Worm (Caenorhabditis elegans) whole organism, L2 larva: ENCODE results near the gene F53C3.1.

ENCODE experiments used
- C34F6.9 ChIP-seq: fragments of 150-350 bp; optimal IDR thresholded peaks from 2 replicates; lab custom pipeline; 2014; ENCODE audit warnings: missing biosample characterization, missing genetic modification characterization
- F13H6.1 ChIP-seq: sonication (generic microtip); optimal IDR thresholded peaks from 2 replicates; lab custom pipeline; 2016; ENCODE audit warnings: missing genetic modification characterization, missing compliant biosample characterization
- R02D3.7 ChIP-seq: fragments of 150-350 bp; optimal IDR thresholded peaks from 2 replicates; lab custom pipeline; 2014; ENCODE audit warnings: missing biosample characterization, missing genetic modification characterization
- Y55F3AM.14 ChIP-seq: fragments of 200-800 bp; sonication (Bioruptor generic); optimal IDR thresholded peaks from 2 replicates; lab custom pipeline; 2018; ENCODE audit warnings: mild to moderate bottlenecking, missing genetic modification characterization, missing compliant biosample characterization
- aly-2 ChIP-seq: fragments of 150-350 bp; optimal IDR thresholded peaks from 2 replicates; lab custom pipeline; 2014; ENCODE audit warnings: missing biosample characterization, missing genetic modification characterization
- blmp-1 ChIP-seq: sonication (generic microtip); optimal IDR thresholded peaks from 2 replicates; lab custom pipeline; 2017; ENCODE audit warnings: missing genetic modification characterization, mild to moderate bottlenecking, missing compliant biosample characterization, antibody characterized with exemption, moderate library complexity; ENCODE audit not compliant: insufficient read depth
- ceh-16 ChIP-seq: fragments of 150-350 bp; optimal IDR thresholded peaks from 2 replicates; lab custom pipeline; 2014; ENCODE audit warnings: missing biosample characterization, missing genetic modification characterization
- ceh-82 ChIP-seq: fragments of 150-350 bp; optimal IDR thresholded peaks from 2 replicates; lab custom pipeline; 2014; ENCODE audit warnings: missing biosample characterization, missing genetic modification characterization
- dmd-4 ChIP-seq: sonication (generic microtip); optimal IDR thresholded peaks from 2 replicates; lab custom pipeline; 2017; ENCODE audit warnings: missing biosample characterization, missing genetic modification characterization
- elt-1 ChIP-seq: fragments of 150-350 bp; optimal IDR thresholded peaks from 2 replicates; lab custom pipeline; 2014; ENCODE audit warnings: missing biosample characterization, missing genetic modification characterization
- elt-3 ChIP-seq: sonication (generic microtip); optimal IDR thresholded peaks from 2 replicates; lab custom pipeline; 2017; ENCODE audit warnings: missing biosample characterization, missing genetic modification characterization
- lin-39 ChIP-seq: fragments of 150-350 bp; optimal IDR thresholded peaks from 2 replicates; lab custom pipeline; 2014; ENCODE audit warnings: missing biosample characterization, missing genetic modification reagents, missing genetic modification characterization
- lsy-2 ChIP-seq, 2 experiments: fragments of 150-350 bp in 1 of 2; sonication (generic microtip) in 1 of 2; optimal IDR thresholded peaks; 2 replicates each; lab custom pipeline; 2014 to 2017; ENCODE audit warnings: missing biosample characterization in 2 of 2, missing genetic modification characterization in 2 of 2
- mbf-1 ChIP-seq: sonication (generic microtip); optimal IDR thresholded peaks from 2 replicates; lab custom pipeline; 2017; ENCODE audit warnings: missing biosample characterization, missing genetic modification characterization
- mdl-1 ChIP-seq, 2 experiments: fragments of 150-350 bp in 1 of 2; sonication (generic microtip) in 1 of 2; optimal IDR thresholded peaks; 2 replicates each; lab custom pipeline; 2017; ENCODE audit warnings: missing biosample characterization in 2 of 2, missing genetic modification characterization in 2 of 2
- nhr-10 ChIP-seq: sonication (generic microtip); optimal IDR thresholded peaks from 2 replicates; lab custom pipeline; 2017; ENCODE audit warnings: missing biosample characterization, missing genetic modification characterization
- nhr-11 ChIP-seq: fragments of 150-350 bp; optimal IDR thresholded peaks from 2 replicates; lab custom pipeline; 2014; ENCODE audit warnings: missing biosample characterization, missing genetic modification characterization
- nhr-12 ChIP-seq: fragments of 150-350 bp; optimal IDR thresholded peaks from 2 replicates; lab custom pipeline; 2014; ENCODE audit warnings: missing biosample characterization, missing genetic modification characterization
- nhr-129 ChIP-seq: fragments of 150-350 bp; optimal IDR thresholded peaks from 2 replicates; lab custom pipeline; 2014; ENCODE audit warnings: missing biosample characterization, missing genetic modification characterization
- nhr-21 ChIP-seq: fragments of 150-350 bp; optimal IDR thresholded peaks from 2 replicates; lab custom pipeline; 2014; ENCODE audit warnings: missing biosample characterization, missing genetic modification characterization
- nhr-25 ChIP-seq: fragments of 150-350 bp; sonication (generic microtip); optimal IDR thresholded peaks from 3 replicates; lab custom pipeline; 2014; ENCODE audit warnings: missing biosample characterization, missing genetic modification characterization
- nhr-6 ChIP-seq: fragments of 150-350 bp; optimal IDR thresholded peaks from 2 replicates; lab custom pipeline; 2014; ENCODE audit warnings: missing biosample characterization, missing genetic modification characterization
- sem-4 ChIP-seq: fragments of 150-350 bp; optimal IDR thresholded peaks from 2 replicates; lab custom pipeline; 2014; ENCODE audit warnings: missing biosample characterization, missing genetic modification reagents, missing genetic modification characterization
- skn-1 ChIP-seq: sonication (generic microtip); optimal IDR thresholded peaks from 2 replicates; lab custom pipeline; 2017; ENCODE audit warnings: missing biosample characterization, missing genetic modification characterization
- sma-3 ChIP-seq: sonication (generic microtip); optimal IDR thresholded peaks from 2 replicates; lab custom pipeline; 2016; ENCODE audit warnings: missing genetic modification reagents, missing genetic modification characterization, missing compliant biosample characterization
- sma-9 ChIP-seq, 2 experiments: fragments of 150-350 bp in 1 of 2; sonication (generic microtip) in 1 of 2; optimal IDR thresholded peaks; 2 replicates each; lab custom pipeline; 2014 to 2016; ENCODE audit warnings: missing genetic modification characterization in 2 of 2, mild to moderate bottlenecking in 1 of 2, missing biosample characterization in 1 of 2, missing compliant biosample characterization in 1 of 2, missing genetic modification reagents in 1 of 2, moderate library complexity in 1 of 2
- snpc-4 ChIP-seq: fragments of 150-350 bp; optimal IDR thresholded peaks from 2 replicates; lab custom pipeline; 2014; ENCODE audit warnings: missing biosample characterization, missing genetic modification characterization
- unc-39 ChIP-seq: fragments of 150-350 bp; optimal IDR thresholded peaks from 2 replicates; lab custom pipeline; 2014; ENCODE audit warnings: missing biosample characterization, missing genetic modification characterization
- unc-55 ChIP-seq: fragments of 150-350 bp; sonication (generic microtip); optimal IDR thresholded peaks from 3 replicates; lab custom pipeline; 2014; ENCODE audit warnings: missing biosample characterization, missing genetic modification reagents, missing genetic modification characterization
- zag-1 ChIP-seq: fragments of 150-350 bp; optimal IDR thresholded peaks from 2 replicates; lab custom pipeline; 2014; ENCODE audit warnings: missing biosample characterization, missing genetic modification characterization
- ztf-1 ChIP-seq: fragments of 200-800 bp; sonication (Bioruptor generic); conservative IDR thresholded peaks from 2 replicates; pipeline ENCODE4 v1.3.6; 2022; ENCODE audit warnings: missing genetic modification characterization, missing compliant biosample characterization
- ztf-4 ChIP-seq: fragments of 150-350 bp; optimal IDR thresholded peaks from 2 replicates; lab custom pipeline; 2014; ENCODE audit warnings: missing biosample characterization, missing genetic modification characterization

The F53C3.1 gene

DNA sequence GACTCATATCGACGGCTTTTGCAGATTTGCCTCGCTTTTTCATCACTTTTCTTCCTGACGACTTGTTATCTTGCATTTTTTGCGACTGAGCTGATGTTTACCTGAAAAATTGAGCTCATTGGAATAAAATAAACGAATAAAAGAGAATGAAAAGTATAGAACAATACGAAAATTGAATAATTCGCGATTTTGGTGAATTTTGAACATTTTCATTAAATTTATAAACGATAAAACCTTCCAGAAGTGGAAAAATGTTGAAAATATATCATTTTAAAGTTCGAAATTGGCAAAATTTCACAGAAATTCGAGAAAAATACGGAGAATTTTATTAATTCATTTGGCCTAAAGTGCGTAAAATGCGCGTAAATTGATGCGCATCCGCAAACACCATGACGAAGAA, 21.8 kb downstream of the F53C3.1 start, which contains the start of gene Y14H12B.2:
Y14H12B.2 (minus strand) TSS at position 101 of the 400 bp plus-strand sequence.
- TF ChIP-seq lin-39, result no peak
- TF ChIP-seq zag-1, result no peak
- TF ChIP-seq nhr-10, result no peak
- TF ChIP-seq unc-55 (GFP tag; lab: Kevin White, UChicago), result no peak

- TF ChIP-seq mbf-1 (tag; lab: Kevin White, UChicago) (no peak), nhr-10 (no peak), sma-3 (GFP tag; lab: Kevin White, UChicago) (no peak), nhr-129 (no peak), ztf-4 (tag; lab: Kevin White, UChicago) (no peak)
These were observed 22.3 kb downstream of the F53C3.1 start, which contains the start of gene Y14H12B.1 for ce11 chrII:3934085-3934484. Gene Y14H12B.1, plus strand, starts transcription at chrII:3934447.

DNA sequence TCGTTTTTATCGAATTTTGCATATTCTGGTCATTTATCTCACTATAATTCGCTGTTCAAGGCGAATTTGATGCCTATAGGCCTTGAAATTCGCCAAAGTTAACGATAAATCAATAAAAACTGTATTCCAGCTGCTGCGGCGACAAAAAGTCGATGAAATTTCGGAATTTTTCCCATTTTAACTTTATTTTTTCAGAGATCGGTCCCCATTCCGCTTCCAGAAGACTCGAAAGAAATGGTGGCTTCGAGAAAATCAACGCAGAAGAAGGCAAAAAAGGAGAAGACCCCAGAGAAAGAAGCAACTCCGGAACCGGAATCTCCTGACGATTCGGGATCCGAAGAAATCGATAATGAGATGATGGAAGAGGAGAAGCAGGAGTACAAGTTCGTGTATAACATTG, 23.3 kb downstream of the F53C3.1 start:
- no peak for TF ChIP-seq elt-3 (tag; lab: Kevin White, UChicago)
- TF ChIP-seq ceh-16 (tag; lab: Kevin White, UChicago), result no peak
- no peak for TF ChIP-seq unc-39 (tag; lab: Kevin White, UChicago)
- no peak for TF ChIP-seq dmd-4 (tag; lab: Kevin White, UChicago)
- TF ChIP-seq zag-1, result no peak
- no peak for TF ChIP-seq elt-1 (tag; lab: Kevin White, UChicago)
- TF ChIP-seq C34F6.9, result no peak
- no peak for TF ChIP-seq mdl-1 (tag; optimal IDR thresholded peaks at IDR 0.05; lab: Kevin White, UChicago)
- no peak for TF ChIP-seq nhr-21 (tag; lab: Kevin White, UChicago)
- TF ChIP-seq nhr-11 (tag; lab: Kevin White, UChicago), result no peak
- TF ChIP-seq R02D3.7 (tag; lab: Kevin White, UChicago), result no peak
- no peak for TF ChIP-seq Y55F3AM.14 (GFP tag; lab: Kevin White, UChicago)
- no peak for TF ChIP-seq blmp-1
- TF ChIP-seq F13H6.1 (tag; lab: Kevin White, UChicago), result no peak
- TF ChIP-seq nhr-10, result no peak
- no peak for TF ChIP-seq aly-2
- no peak for TF ChIP-seq ztf-1

- no peak for TF ChIP-seq blmp-1
- no peak for TF ChIP-seq ztf-4 (tag; lab: Kevin White, UChicago)
- no peak for TF ChIP-seq skn-1 (tag; lab: Kevin White, UChicago)
- TF ChIP-seq sma-3 (GFP tag; lab: Kevin White, UChicago), result no peak
- no peak for TF ChIP-seq elt-3 (tag; lab: Kevin White, UChicago)
- no peak for TF ChIP-seq nhr-12 (tag; lab: Kevin White, UChicago)
- no peak for TF ChIP-seq sma-9 (GFP tag; optimal IDR thresholded peaks at IDR 0.05; lab: Kevin White, UChicago)
- no peak for TF ChIP-seq sma-9 (tag; optimal IDR thresholded peaks at IDR 0.05; lab: Kevin White, UChicago)
- no peak for TF ChIP-seq nhr-6 (tag; lab: Kevin White, UChicago)
- no peak for TF ChIP-seq snpc-4 (tag; lab: Kevin White, UChicago)
- no peak for TF ChIP-seq aly-2
- TF ChIP-seq ceh-82 (tag; lab: Kevin White, UChicago), result no peak
- TF ChIP-seq unc-39 (tag; lab: Kevin White, UChicago), result no peak
These were observed 24.2 kb downstream of the F53C3.1 start for ce11 chrII:3935990-3936389.

- no peak for TF ChIP-seq dmd-4 (tag; lab: Kevin White, UChicago)
- TF ChIP-seq snpc-4 (tag; lab: Kevin White, UChicago), result no peak
- no peak for TF ChIP-seq F13H6.1 (tag; lab: Kevin White, UChicago)
- no peak for TF ChIP-seq lsy-2 (tag; optimal IDR thresholded peaks at IDR 0.05; lab: Kevin White, UChicago)
- TF ChIP-seq sem-4 (tag; lab: Kevin White, UChicago), result no peak
- no peak for TF ChIP-seq ceh-16 (tag; lab: Kevin White, UChicago)
- TF ChIP-seq sma-3 (GFP tag; lab: Kevin White, UChicago), result no peak
- no peak for TF ChIP-seq mdl-1 (tag; optimal IDR thresholded peaks at IDR 0.05; lab: Kevin White, UChicago)
- TF ChIP-seq nhr-25 (tag; lab: Kevin White, UChicago), result no peak
These were observed 35.6 kb downstream of the F53C3.1 start for ce11 chrII:3947404-3947803.

- TF ChIP-seq unc-55 (GFP tag; lab: Kevin White, UChicago), result peak; percentile 37
- TF ChIP-seq C34F6.9, result peak; percentile 53
- no peak for TF ChIP-seq aly-2
These were observed 36.7 kb downstream of the F53C3.1 start for ce11 chrII:3948507-3948906.
